Worm (Caenorhabditis elegans) whole organism, late embryonic: ENCODE measurements around the gene pmpl-1.
A peak's percentile ranks its signal among the peaks of the same experiment; 100 is the strongest.

Experiments
- K02D7.2 ChIP-seq: sonication (generic microtip); optimal IDR thresholded peaks from 2 replicates; lab custom pipeline; 2017; ENCODE audit warnings: mild to moderate bottlenecking, missing genetic modification characterization, missing compliant biosample characterization
- K09A11.1 ChIP-seq: sonication (generic microtip); optimal IDR thresholded peaks from 2 replicates; lab custom pipeline; 2017; ENCODE audit warnings: antibody characterized with exemption, mild to moderate bottlenecking, missing genetic modification characterization, missing compliant biosample characterization; ENCODE audit not compliant: insufficient read depth
- Y22D7AL.16 ChIP-seq: sonication (generic microtip); optimal IDR thresholded peaks from 2 replicates; lab custom pipeline; 2016; ENCODE audit warnings: missing genetic modification characterization, missing compliant biosample characterization
- ceh-14 ChIP-seq: sonication (generic microtip); optimal IDR thresholded peaks from 2 replicates; lab custom pipeline; 2016; ENCODE audit warnings: missing genotype, missing genetic modification characterization, missing compliant biosample characterization
- ceh-18 ChIP-seq: sonication (generic microtip); optimal IDR thresholded peaks from 2 replicates; lab custom pipeline; 2016; ENCODE audit warnings: missing genetic modification characterization, missing compliant biosample characterization
- ceh-30 ChIP-seq: fragments of 150-350 bp; optimal IDR thresholded peaks from 2 replicates; lab custom pipeline; 2014; ENCODE audit warnings: missing biosample characterization, missing genetic modification characterization
- ceh-31 ChIP-seq: sonication (generic microtip); optimal IDR thresholded peaks from 2 replicates; lab custom pipeline; 2016; ENCODE audit warnings: missing genetic modification characterization, missing compliant biosample characterization
- ceh-34 ChIP-seq: sonication (generic microtip); optimal IDR thresholded peaks from 2 replicates; lab custom pipeline; 2016; ENCODE audit warnings: mild to moderate bottlenecking, missing genetic modification characterization, missing compliant biosample characterization
- ceh-48 ChIP-seq: sonication (generic microtip); optimal IDR thresholded peaks from 2 replicates; lab custom pipeline; 2016; ENCODE audit warnings: missing genetic modification characterization, inconsistent platforms, missing compliant biosample characterization
- ceh-9 ChIP-seq: sonication (generic microtip); optimal IDR thresholded peaks from 2 replicates; lab custom pipeline; 2016; ENCODE audit warnings: mild to moderate bottlenecking, missing genetic modification characterization, inconsistent platforms, missing compliant biosample characterization
- dve-1 ChIP-seq: sonication (generic microtip); optimal IDR thresholded peaks from 2 replicates; lab custom pipeline; 2017; ENCODE audit warnings: antibody characterized with exemption, mild to moderate bottlenecking, missing genetic modification characterization, missing compliant biosample characterization
- elt-2 ChIP-seq: sonication (generic microtip); optimal IDR thresholded peaks from 2 replicates; lab custom pipeline; 2016; ENCODE audit warnings: missing genetic modification reagents, missing genetic modification characterization, missing compliant biosample characterization
- fax-1 ChIP-seq: sonication (generic microtip); optimal IDR thresholded peaks from 2 replicates; lab custom pipeline; 2016; ENCODE audit warnings: missing genotype, missing genetic modification characterization, missing compliant biosample characterization
- fkh-10 ChIP-seq: fragments of 150-350 bp; optimal IDR thresholded peaks from 2 replicates; lab custom pipeline; 2014; ENCODE audit warnings: missing biosample characterization, missing genetic modification reagents, missing genetic modification characterization
- gmeb-2 ChIP-seq: sonication (generic microtip); optimal IDR thresholded peaks from 2 replicates; lab custom pipeline; 2016; ENCODE audit warnings: missing genetic modification characterization, inconsistent platforms, missing compliant biosample characterization
- hlh-15 ChIP-seq: sonication (generic microtip); optimal IDR thresholded peaks from 2 replicates; lab custom pipeline; 2016; ENCODE audit warnings: missing genetic modification characterization, missing compliant biosample characterization
- hlh-6 ChIP-seq: sonication (generic microtip); optimal IDR thresholded peaks from 2 replicates; lab custom pipeline; 2016; ENCODE audit warnings: missing genotype, missing genetic modification characterization, missing compliant biosample characterization
- lim-6 ChIP-seq: sonication (generic microtip); optimal IDR thresholded peaks from 2 replicates; lab custom pipeline; 2016; ENCODE audit warnings: missing genetic modification characterization, missing compliant biosample characterization
- lin-11 ChIP-seq: fragments of 200-800 bp; sonication (Bioruptor generic); optimal IDR thresholded peaks from 2 replicates; lab custom pipeline; 2018; ENCODE audit warnings: mild to moderate bottlenecking, missing genetic modification characterization, missing compliant biosample characterization
- madf-2 ChIP-seq: sonication (generic microtip); optimal IDR thresholded peaks from 2 replicates; lab custom pipeline; 2017; ENCODE audit warnings: missing genetic modification characterization, missing compliant biosample characterization
- mec-3 ChIP-seq: sonication (generic microtip); optimal IDR thresholded peaks from 2 replicates; lab custom pipeline; 2016; ENCODE audit warnings: borderline replicate concordance, missing genetic modification characterization, missing compliant biosample characterization
- nfya-1 ChIP-seq: sonication (generic microtip); optimal IDR thresholded peaks from 2 replicates; lab custom pipeline; 2017; ENCODE audit warnings: missing genetic modification characterization, mild to moderate bottlenecking, missing compliant biosample characterization, antibody characterized with exemption, moderate library complexity
- nhr-232 ChIP-seq: sonication (generic microtip); optimal IDR thresholded peaks from 2 replicates; lab custom pipeline; 2016; ENCODE audit warnings: missing genetic modification characterization, missing compliant biosample characterization
- npax-4 ChIP-seq: sonication (generic microtip); optimal IDR thresholded peaks from 2 replicates; lab custom pipeline; 2016; ENCODE audit warnings: missing genetic modification characterization, missing compliant biosample characterization
- odd-2 ChIP-seq: sonication (generic microtip); optimal IDR thresholded peaks from 2 replicates; lab custom pipeline; 2017; ENCODE audit warnings: antibody characterized with exemption, mild to moderate bottlenecking, missing genetic modification characterization, missing compliant biosample characterization
- pat-9 ChIP-seq: fragments of 200-800 bp; sonication (Bioruptor generic); optimal IDR thresholded peaks from 2 replicates; lab custom pipeline; 2018; ENCODE audit warnings: mild to moderate bottlenecking, missing genetic modification characterization, moderate library complexity, missing compliant biosample characterization
- pax-1 ChIP-seq: fragments of 150-350 bp; optimal IDR thresholded peaks from 2 replicates; lab custom pipeline; 2014; ENCODE audit warnings: missing biosample characterization, missing genetic modification characterization
- pha-4 ChIP-seq: fragments of 150-350 bp; optimal IDR thresholded peaks from 2 replicates; lab custom pipeline; 2018; ENCODE audit warnings: missing biosample characterization, missing genetic modification reagents, missing genetic modification characterization
- pqm-1 ChIP-seq: sonication (generic microtip); optimal IDR thresholded peaks from 2 replicates; lab custom pipeline; 2016; ENCODE audit warnings: missing genetic modification characterization, missing compliant biosample characterization
- pros-1 ChIP-seq: fragments of 150-350 bp; optimal IDR thresholded peaks from 2 replicates; lab custom pipeline; 2014; ENCODE audit warnings: missing biosample characterization, missing genetic modification reagents, missing genetic modification characterization
- sox-2 ChIP-seq: fragments of 200-800 bp; sonication (Bioruptor generic); IDR thresholded peaks from 2 replicates; pipeline ENCODE4 v1.3.6; 2022; ENCODE audit warnings: missing genetic modification reagents, missing genetic modification characterization, missing compliant biosample characterization
- sox-4 ChIP-seq: sonication (generic microtip); optimal IDR thresholded peaks from 2 replicates; lab custom pipeline; 2017; ENCODE audit warnings: mild to moderate bottlenecking, missing genetic modification characterization, inconsistent platforms, missing compliant biosample characterization
- syd-9 ChIP-seq: sonication (generic microtip); optimal IDR thresholded peaks from 2 replicates; lab custom pipeline; 2016; ENCODE audit warnings: mild to moderate bottlenecking, missing genetic modification characterization, moderate library complexity, missing compliant biosample characterization
- ttx-3 ChIP-seq: sonication (generic microtip); optimal IDR thresholded peaks from 2 replicates; lab custom pipeline; 2016; ENCODE audit warnings: missing genetic modification reagents, missing genetic modification characterization, missing compliant biosample characterization
- unc-42 ChIP-seq: sonication (generic microtip); optimal IDR thresholded peaks from 2 replicates; lab custom pipeline; 2016; ENCODE audit warnings: missing genotype, missing genetic modification characterization, missing compliant biosample characterization
- unc-55 ChIP-seq: sonication (generic microtip); optimal IDR thresholded peaks from 2 replicates; lab custom pipeline; 2017; ENCODE audit warnings: missing biosample characterization, missing genetic modification reagents, missing genetic modification characterization
- zip-5 ChIP-seq: sonication (generic microtip); optimal IDR thresholded peaks from 2 replicates; lab custom pipeline; 2016; ENCODE audit warnings: missing genetic modification characterization, missing compliant biosample characterization

Gene pmpl-1

ce11 chrX:3764295-3764694 lies 23.5 kb upstream of the pmpl-1 start, which contains the start of gene F47B7.3:
Gene F47B7.3 (minus strand): TSS chrX:3764395.
- TF ChIP-seq pax-1 (tag; lab: Kevin White, UChicago) (no peak), K09A11.1 (tag; lab: Kevin White, UChicago) (no peak), hlh-6 (no peak), ceh-14 (tag; lab: Kevin White, UChicago) (no peak), ceh-48 (no peak), npax-4 (tag; lab: Kevin White, UChicago) (no peak), syd-9 (tag; lab: Kevin White, UChicago) (no peak), ceh-18 (tag; lab: Kevin White, UChicago) (no peak), mec-3 (tag; lab: Kevin White, UChicago) (no peak), pqm-1 (tag; lab: Kevin White, UChicago) (no peak), ttx-3 (tag; lab: Kevin White, UChicago) (no peak)
- TF ChIP-seq, all 69 proteins: peak for 0

ce11 chrX:3766552-3766951 lies 21.3 kb upstream of the pmpl-1 start, which contains the start of gene F47B7.4:
Gene F47B7.4 (minus strand): TSS chrX:3766652.
- TF ChIP-seq npax-4 (tag; lab: Kevin White, UChicago) (no peak), madf-2 (tag; lab: Kevin White, UChicago) (no peak), ceh-14 (tag; lab: Kevin White, UChicago) (no peak), fax-1 (tag; lab: Kevin White, UChicago) (no peak), ceh-48 (no peak)

DNA sequence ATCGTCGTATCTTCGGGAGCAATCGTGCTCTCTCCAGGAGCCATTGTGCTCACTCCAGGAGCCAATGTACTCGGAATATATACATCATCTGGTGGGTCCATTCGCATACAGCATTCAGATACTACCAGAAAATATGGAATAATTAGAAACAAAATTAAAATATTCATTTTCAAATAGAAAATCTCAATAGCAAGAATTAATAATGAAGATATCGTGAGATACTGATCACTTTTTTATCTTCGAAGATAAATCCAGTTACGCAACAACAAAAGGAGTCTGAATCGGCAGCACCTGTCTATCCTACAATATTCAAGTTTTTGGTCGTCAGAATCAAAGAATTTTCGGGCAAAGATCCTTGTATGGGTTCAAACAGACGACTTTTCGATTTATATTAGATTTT lies 19.1 kb upstream of the pmpl-1 start, which contains the start of gene F47B7.5:
F47B7.5 (minus strand) TSS at position 101 of the 400 bp plus-strand sequence.
- TF ChIP-seq K02D7.2 (tag; lab: Kevin White, UChicago), result no peak
- TF ChIP-seq sox-2 (GFP tag; lab: Robert Waterston, UW), result no peak
- no peak for TF ChIP-seq pha-4 (tag; lab: Kevin White, UChicago)
- TF ChIP-seq Y22D7AL.16 (tag; lab: Kevin White, UChicago), result no peak
- TF ChIP-seq unc-42 (tag; lab: Kevin White, UChicago), result no peak
- TF ChIP-seq ceh-31, result no peak
- TF ChIP-seq pros-1 (tag; lab: Kevin White, UChicago), result no peak
- TF ChIP-seq dve-1 (tag; lab: Kevin White, UChicago), result no peak
- TF ChIP-seq unc-55 (GFP tag; lab: Kevin White, UChicago), result no peak
- TF ChIP-seq nhr-232 (tag; lab: Kevin White, UChicago), result no peak
- no peak for TF ChIP-seq lin-11 (tag; lab: Kevin White, UChicago)
- TF ChIP-seq pat-9 (tag; lab: Kevin White, UChicago), result no peak
- TF ChIP-seq, all 69 proteins: peak for 0

DNA sequence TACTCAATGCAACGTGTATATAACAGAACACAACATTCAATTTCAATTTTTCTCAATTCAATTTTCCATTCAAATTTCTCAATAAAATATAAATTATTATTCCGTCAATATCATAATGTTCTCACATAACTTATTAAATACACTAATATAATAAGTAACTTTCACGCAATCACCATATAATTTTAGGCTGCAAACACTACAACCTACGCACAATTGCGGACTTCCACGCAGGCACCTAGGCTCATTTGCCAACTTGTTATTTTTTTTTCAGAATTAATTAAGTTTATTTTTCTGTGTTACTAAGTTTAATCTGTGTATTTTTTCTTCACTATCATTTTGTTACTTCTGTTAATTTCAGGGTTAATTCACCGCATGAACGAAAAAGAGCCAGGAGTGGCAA lies 15.4 kb upstream of the pmpl-1 start, which contains the start of gene F47B7.2:
F47B7.2 (plus strand) TSS at position 358 of the 400 bp plus-strand sequence.
- TF ChIP-seq K09A11.1 (tag; lab: Kevin White, UChicago) (no peak), fkh-10 (no peak), odd-2 (peak; percentile 14), pros-1 (tag; lab: Kevin White, UChicago) (no peak), zip-5 (tag; lab: Kevin White, UChicago) (no peak), unc-42 (tag; lab: Kevin White, UChicago) (peak; percentile 74), nfya-1 (tag; lab: Kevin White, UChicago) (peak; percentile 2), hlh-15 (tag; lab: Kevin White, UChicago) (no peak), elt-2 (tag; lab: Kevin White, UChicago) (peak; percentile 18), ceh-48 (no peak), ceh-14 (tag; lab: Kevin White, UChicago) (peak; percentile 3), ceh-9 (tag; lab: Kevin White, UChicago) (no peak)

DNA sequence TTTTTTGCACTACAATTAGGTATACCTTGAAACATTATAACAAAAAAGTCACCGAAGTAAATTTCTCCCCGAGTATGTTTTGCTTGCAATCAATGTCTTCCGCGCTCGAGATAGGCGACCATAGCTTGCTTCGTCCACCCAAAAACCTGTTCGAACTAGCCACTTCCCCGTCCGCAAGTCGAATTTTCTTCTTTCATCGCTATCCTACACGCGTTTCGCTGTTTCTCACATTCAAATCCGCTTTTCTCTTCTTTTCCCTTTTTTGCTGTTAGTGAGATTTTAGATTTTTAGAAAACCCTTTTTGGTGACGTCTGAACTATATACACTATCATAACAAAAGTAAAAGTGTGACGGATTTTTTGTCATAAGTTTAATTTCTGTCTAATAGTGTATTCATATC lies 14.6 kb upstream of the pmpl-1 start:
- TF ChIP-seq ceh-30 (tag; lab: Kevin White, UChicago), result no peak
- no peak for TF ChIP-seq lim-6 (tag; lab: Kevin White, UChicago)
- TF ChIP-seq odd-2, result no peak
- no peak for TF ChIP-seq K02D7.2 (tag; lab: Kevin White, UChicago)
- no peak for TF ChIP-seq mec-3 (tag; lab: Kevin White, UChicago)
- no peak for TF ChIP-seq ceh-34 (tag; lab: Kevin White, UChicago)
- no peak for TF ChIP-seq pax-1 (tag; lab: Kevin White, UChicago)
- TF ChIP-seq hlh-15 (tag; lab: Kevin White, UChicago), result no peak
- no peak for TF ChIP-seq gmeb-2 (tag; lab: Kevin White, UChicago)
- TF ChIP-seq sox-4 (tag; lab: Kevin White, UChicago), result no peak
- no peak for TF ChIP-seq ceh-14 (tag; lab: Kevin White, UChicago)
